Worm (Caenorhabditis elegans): Measurements from ENCODE around the gene R02F2.7.

Gene R02F2.7

DNA sequence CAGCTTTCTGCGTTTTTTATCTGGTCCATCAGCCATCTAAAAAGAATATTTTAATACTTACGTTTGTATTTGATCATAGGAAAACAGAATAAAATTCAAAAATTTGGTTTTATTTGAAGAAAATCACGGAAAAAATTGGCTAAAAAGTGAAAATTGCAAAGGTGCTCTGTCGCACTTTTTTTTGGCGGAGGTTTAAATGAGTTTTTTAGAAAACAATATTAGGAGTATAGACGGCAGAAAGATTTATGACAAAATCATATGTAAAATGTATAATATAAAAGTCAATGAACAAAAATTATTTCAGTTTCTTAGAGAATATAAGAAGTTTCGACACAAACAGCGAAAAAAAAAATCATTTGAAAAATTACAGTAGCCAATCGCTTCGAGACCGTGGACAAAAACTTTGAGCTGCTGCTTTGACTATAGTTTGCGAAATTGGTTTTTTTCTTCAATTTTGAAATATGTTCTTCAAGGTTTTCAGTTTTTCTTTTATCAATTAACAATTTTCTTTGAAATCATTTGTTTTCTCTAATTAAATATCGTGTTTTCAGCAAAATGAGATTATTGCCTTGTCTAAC is at the start of gene R02F2.7, which contains the start of gene R02F2.4:
Gene R02F2.7 (minus strand): TSS at position 36 of the 578 bp plus-strand sequence.
Gene R02F2.4 (plus strand): TSS at position 552 of the 578 bp plus-strand sequence.
- TF ChIP-seq M03D4.4 (tag; optimal IDR thresholded peaks at IDR 0.05) (no peak), ceh-39 (tag; optimal IDR thresholded peaks at IDR 0.05) (no peak), nhr-237 (tag; optimal IDR thresholded peaks at IDR 0.05) (no peak), lin-13 (tag; optimal IDR thresholded peaks at IDR 0.05) (no peak), sem-2 (GFP tag; optimal IDR thresholded peaks at IDR 0.05) (no peak), ztf-11 (tag; optimal IDR thresholded peaks at IDR 0.05) (no peak), zip-8 (tag; optimal IDR thresholded peaks at IDR 0.05) (no peak), unc-62 (GFP tag; optimal IDR thresholded peaks at IDR 0.05) (no peak), snpc-4 (tag; optimal IDR thresholded peaks at IDR 0.05) (no peak), drap-1 (GFP tag; optimal IDR thresholded peaks at IDR 0.05) (no peak), flh-1 (GFP tag; optimal IDR thresholded peaks at IDR 0.05) (no peak), mep-1 (tag; optimal IDR thresholded peaks at IDR 0.05) (no peak), pha-4 (tag; optimal IDR thresholded peaks at IDR 0.05) (no peak), elt-3 (tag; optimal IDR thresholded peaks at IDR 0.05) (no peak), sptf-1 (tag; optimal IDR thresholded peaks at IDR 0.05) (no peak)

ce11 chrIII:5525973-5526372 is 42.4 kb upstream of the R02F2.7 start, which contains the start of gene dex-1:
dex-1 (plus strand) TSS chrIII:5526104.
- TF ChIP-seq lin-32 (GFP tag; optimal IDR thresholded peaks at IDR 0.05), result no peak
- TF ChIP-seq mep-1 (tag; optimal IDR thresholded peaks at IDR 0.05), result no peak
- TF ChIP-seq nhr-2 (tag; optimal IDR thresholded peaks at IDR 0.05), result peak; percentile 99
- TF ChIP-seq zip-8 (tag; optimal IDR thresholded peaks at IDR 0.05), result peak; percentile 42
- no peak for TF ChIP-seq elt-1 (tag; optimal IDR thresholded peaks at IDR 0.05; ENCODE audit: borderline replicate concordance, insufficient read depth)

DNA sequence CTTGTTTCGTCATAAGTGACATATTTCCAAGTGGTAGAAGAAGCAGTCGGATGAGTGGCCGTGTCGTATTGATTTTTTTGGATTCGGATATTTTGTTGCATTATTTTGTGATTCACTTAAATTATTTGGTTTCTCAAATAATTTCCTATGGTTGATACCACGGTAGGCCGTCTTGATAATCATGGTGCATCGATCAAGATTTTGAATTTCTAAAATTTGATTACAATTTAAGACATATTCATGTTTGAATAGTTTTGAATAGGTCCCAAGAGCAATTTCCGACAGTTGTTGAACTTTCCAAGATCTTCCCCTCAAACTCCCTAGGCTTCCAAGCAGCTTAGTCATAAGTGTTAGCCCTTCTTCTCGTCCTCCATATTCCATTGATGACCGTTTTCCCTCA is 38.4 kb upstream of the R02F2.7 start, which contains the start of gene D1044.4:
Gene D1044.4 (minus strand): TSS at position 101 of the 400 bp plus-strand sequence.
- TF ChIP-seq nhr-237 (tag; optimal IDR thresholded peaks at IDR 0.05) (no peak), sptf-1 (tag; optimal IDR thresholded peaks at IDR 0.05) (no peak), tbx-8 (GFP tag; optimal IDR thresholded peaks at IDR 0.05) (no peak), lsy-2 (tag; optimal IDR thresholded peaks at IDR 0.05) (no peak), hlh-1 (tag; optimal IDR thresholded peaks at IDR 0.05) (no peak), lin-13 (tag; optimal IDR thresholded peaks at IDR 0.05) (no peak), pha-4 (tag; optimal IDR thresholded peaks at IDR 0.05) (no peak)

DNA sequence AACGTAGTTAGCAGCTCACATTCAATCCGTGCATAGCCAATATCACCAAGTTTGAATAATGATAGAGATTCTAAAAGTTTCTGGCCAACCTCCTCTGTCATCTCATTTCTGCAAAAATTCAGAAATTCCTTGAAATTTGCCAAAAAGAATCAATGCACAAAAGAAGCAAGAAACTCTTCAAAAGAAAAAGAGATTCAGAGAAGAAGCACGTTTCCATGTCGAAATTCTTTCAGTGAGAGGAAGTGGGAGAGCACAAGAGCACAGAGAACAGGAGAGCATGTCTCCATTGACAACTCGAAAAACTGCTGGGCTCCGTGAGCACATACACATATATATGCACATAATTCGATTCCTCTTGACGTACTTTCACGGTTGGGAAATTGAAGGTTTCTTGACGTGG is 33.9 kb upstream of the R02F2.7 start, which contains the start of gene nekl-4:
Gene nekl-4 (minus strand): TSS at position 101 of the 400 bp plus-strand sequence.
- TF ChIP-seq lin-32 (GFP tag; optimal IDR thresholded peaks at IDR 0.05), result no peak
- no peak for TF ChIP-seq ham-2 (GFP tag; optimal IDR thresholded peaks at IDR 0.05)
- no peak for TF ChIP-seq snpc-4 (tag; optimal IDR thresholded peaks at IDR 0.05)
- TF ChIP-seq nhr-237 (tag; optimal IDR thresholded peaks at IDR 0.05), result no peak
- no peak for TF ChIP-seq ceh-83 (GFP tag; optimal IDR thresholded peaks at IDR 0.05)
- TF ChIP-seq elt-3 (tag; optimal IDR thresholded peaks at IDR 0.05), result no peak
- no peak for TF ChIP-seq nhr-28 (tag; optimal IDR thresholded peaks at IDR 0.05)
- TF ChIP-seq unc-120 (tag; optimal IDR thresholded peaks at IDR 0.05; ENCODE audit: poor library complexity, severe bottlenecking), result no peak
- TF ChIP-seq elt-1 (tag; optimal IDR thresholded peaks at IDR 0.05; ENCODE audit: borderline replicate concordance, insufficient read depth), result no peak
- no peak for TF ChIP-seq cnd-1 (tag; optimal IDR thresholded peaks at IDR 0.05)
- TF ChIP-seq lsy-2 (tag; optimal IDR thresholded peaks at IDR 0.05), result no peak
- no peak for TF ChIP-seq ztf-11 (tag; optimal IDR thresholded peaks at IDR 0.05)
- no peak for TF ChIP-seq flh-1 (GFP tag; optimal IDR thresholded peaks at IDR 0.05)
- no peak for TF ChIP-seq zip-8 (tag; optimal IDR thresholded peaks at IDR 0.05)
- no peak for TF ChIP-seq ces-1 (GFP tag; optimal IDR thresholded peaks at IDR 0.05)
- no peak for TF ChIP-seq pha-4 (tag; optimal IDR thresholded peaks at IDR 0.05)
- TF ChIP-seq nhr-2 (tag; optimal IDR thresholded peaks at IDR 0.05), result no peak

DNA sequence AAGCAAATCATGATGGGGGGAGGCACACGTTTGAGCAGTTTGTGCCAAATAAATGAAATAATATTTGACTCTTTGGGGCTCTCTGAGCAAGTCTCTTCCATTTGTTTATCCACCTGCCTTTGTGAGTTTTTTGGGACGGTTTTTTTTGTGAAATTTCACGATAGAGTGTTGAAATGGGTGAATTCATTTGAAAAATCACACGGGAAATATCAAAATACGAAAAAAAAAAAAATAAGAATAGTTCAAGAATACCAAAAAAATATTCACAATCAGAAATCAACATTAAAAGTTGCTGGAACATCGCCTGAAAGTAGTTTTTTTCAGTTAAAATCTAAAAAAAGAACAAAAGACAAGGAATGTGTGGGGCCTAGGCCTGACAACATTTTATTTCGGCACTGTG is 28.9 kb upstream of the R02F2.7 start, which contains the start of gene pqn-25:
Gene pqn-25 (minus strand): TSS at position 101 of the 400 bp plus-strand sequence.
- no peak for TF ChIP-seq mab-5 (tag; optimal IDR thresholded peaks at IDR 0.05)
- no peak for TF ChIP-seq nhr-237 (tag; optimal IDR thresholded peaks at IDR 0.05)
- TF ChIP-seq sptf-1 (tag; optimal IDR thresholded peaks at IDR 0.05), result no peak
- TF ChIP-seq ceh-83 (GFP tag; optimal IDR thresholded peaks at IDR 0.05), result no peak
- no peak for TF ChIP-seq unc-120 (tag; optimal IDR thresholded peaks at IDR 0.05; ENCODE audit: poor library complexity, severe bottlenecking)
- no peak for TF ChIP-seq mep-1 (tag; optimal IDR thresholded peaks at IDR 0.05)
- no peak for TF ChIP-seq elt-3 (tag; optimal IDR thresholded peaks at IDR 0.05)
- no peak for TF ChIP-seq ceh-43 (GFP tag; optimal IDR thresholded peaks at IDR 0.05)
